Fruit fly (Drosophila melanogaster): ENCODE results near the gene CG4949.
A peak's percentile ranks its signal among the peaks of the same experiment; 100 is the strongest.

CG4949 gene

DNA sequence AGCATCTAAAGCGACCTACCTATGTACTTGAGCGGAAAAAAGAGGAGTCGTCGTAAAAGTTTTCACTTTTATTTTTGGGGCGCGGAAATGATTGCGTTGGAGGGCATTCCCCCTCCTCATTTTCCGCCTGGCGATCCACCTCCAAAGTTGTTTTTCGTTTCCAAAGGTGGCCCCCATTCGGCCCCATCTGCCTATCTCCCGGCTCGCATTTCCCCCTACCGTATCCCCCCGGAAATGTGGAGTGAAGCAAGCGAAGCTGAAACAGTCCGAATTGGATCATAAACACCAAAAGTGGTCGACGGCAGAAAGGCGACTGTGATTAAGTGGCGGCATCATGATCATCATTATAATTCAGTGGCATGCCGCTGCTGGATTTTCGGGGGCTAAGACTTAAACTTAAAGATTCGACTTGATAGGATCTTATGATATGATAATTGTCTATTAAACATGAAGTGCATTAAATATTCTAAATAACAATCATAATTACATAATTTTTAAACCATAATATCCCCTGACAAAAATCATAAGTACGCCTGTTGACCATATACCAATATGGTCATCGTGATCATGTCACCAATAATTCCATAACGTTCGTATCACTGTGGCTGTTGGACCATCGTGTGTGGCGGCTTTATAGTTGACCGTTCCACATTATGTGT lies 45.0 kb downstream of the CG4949 start (continued):
- TF ChIP-seq spab (GFP tag; optimal IDR thresholded peaks at IDR 0.05) = no peak
- TF ChIP-seq CG15336 (GFP tag; IDR thresholded peaks at IDR 0.05) = peak; percentile 49; the same call in 1 of the 2 replicates
- peak; percentile 68 for TF ChIP-seq CG8632 (GFP tag; optimal IDR thresholded peaks at IDR 0.05)
- TF ChIP-seq CG6808 (GFP tag; optimal IDR thresholded peaks at IDR 0.05) = peak; percentile 34
- TF ChIP-seq Gug (GFP tag; IDR thresholded peaks at IDR 0.05) = peak; percentile 43
- peak; percentile 14 for TF ChIP-seq CG16779 (tag; optimal IDR thresholded peaks at IDR 0.05)
- peak; percentile 20 for TF ChIP-seq CG4318 (GFP tag; optimal IDR thresholded peaks at IDR 0.05)
- peak; percentile 62 for TF ChIP-seq topi (GFP tag; optimal IDR thresholded peaks at IDR 0.05)
- TF ChIP-seq CG6163 (GFP tag; IDR thresholded peaks at IDR 0.05) = peak; percentile 52; the same call in 1 of the 3 replicates
- peak; percentile 40 for TF ChIP-seq net (GFP tag; optimal IDR thresholded peaks at IDR 0.05)
- peak; percentile 24 for TF ChIP-seq CG1621 (tag; optimal IDR thresholded peaks at IDR 0.05)
- TF ChIP-seq Blimp-1 (GFP tag; optimal IDR thresholded peaks at IDR 0.05) = no peak
- TF ChIP-seq fd59A (GFP tag; optimal IDR thresholded peaks at IDR 0.05) = no peak
- TF ChIP-seq Eip93F (GFP tag; optimal IDR thresholded peaks at IDR 0.05) = peak; percentile 1
- peak; percentile 65 for TF ChIP-seq Met (GFP tag; optimal IDR thresholded peaks at IDR 0.05)
- peak; percentile 89 for TF ChIP-seq Eip78C (GFP tag)
- peak; percentile 58 for TF ChIP-seq OdsH (GFP tag; optimal IDR thresholded peaks at IDR 0.05)
- peak; percentile 64 for TF ChIP-seq Hr4 (GFP tag; optimal IDR thresholded peaks at IDR 0.05)
- no peak for TF ChIP-seq CG9139 (GFP tag; optimal IDR thresholded peaks at IDR 0.05)
- no peak for TF ChIP-seq fkh (GFP tag; optimal IDR thresholded peaks at IDR 0.05)
- TF ChIP-seq cyc (GFP tag; optimal IDR thresholded peaks at IDR 0.05) = peak; percentile 56
- TF ChIP-seq Hr38 (GFP tag; optimal IDR thresholded peaks at IDR 0.05) = no peak
- no peak for TF ChIP-seq dsx (GFP tag; optimal IDR thresholded peaks at IDR 0.05; ENCODE audit: poor library complexity, severe bottlenecking)
- peak; percentile 66 for TF ChIP-seq CG32006 (GFP tag; optimal IDR thresholded peaks at IDR 0.05)

DNA sequence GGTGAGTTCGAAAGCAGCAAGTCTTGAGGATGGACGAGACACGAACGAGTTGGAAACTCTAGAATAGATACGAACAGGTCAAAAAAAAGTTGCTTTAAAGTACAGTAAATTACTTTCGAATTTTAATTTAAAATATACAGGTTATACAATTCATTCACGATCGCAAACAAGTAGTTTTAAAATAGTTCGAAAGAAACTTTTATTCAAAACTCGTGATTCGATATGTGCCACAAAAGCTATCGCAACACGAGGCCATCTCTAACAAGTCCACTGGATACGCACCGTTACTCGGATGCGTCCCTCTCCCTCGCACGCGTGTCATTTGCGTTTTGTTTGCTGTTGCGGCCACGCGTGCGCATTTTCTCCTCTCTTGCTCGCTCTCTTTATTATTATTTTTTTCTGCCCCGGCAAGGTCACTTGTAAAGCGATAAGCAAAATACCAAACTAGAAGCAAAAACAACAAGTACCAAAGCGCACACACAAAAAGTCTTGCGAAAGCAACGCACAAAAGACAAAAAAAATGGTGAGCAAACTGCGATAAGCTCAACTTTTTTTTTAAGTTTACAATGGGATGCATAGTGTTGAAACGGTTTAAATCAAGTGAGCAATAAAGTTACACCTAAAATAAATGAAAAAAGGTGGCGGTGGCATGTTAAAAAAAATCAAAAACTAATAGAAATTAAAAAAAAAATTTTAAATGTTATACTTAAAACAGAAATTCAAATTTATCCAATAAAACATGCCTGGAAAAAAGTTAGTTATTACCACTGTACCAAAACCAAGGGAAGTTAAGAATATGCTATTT lies 46.6 kb downstream of the CG4949 start:
- peak; percentile 10 for TF ChIP-seq CG11762 (GFP tag; optimal IDR thresholded peaks at IDR 0.05; ENCODE audit: insufficient read depth)
- peak; percentile 11 for TF ChIP-seq Met (GFP tag; optimal IDR thresholded peaks at IDR 0.05)
- TF ChIP-seq CG6276 (GFP tag; optimal IDR thresholded peaks at IDR 0.05) = peak; percentile 47
- TF ChIP-seq Ets21C (GFP tag; optimal IDR thresholded peaks at IDR 0.05) = peak; percentile 15
- TF ChIP-seq dsx (GFP tag; optimal IDR thresholded peaks at IDR 0.05; ENCODE audit: poor library complexity, severe bottlenecking) = peak; percentile 8
- peak; percentile 11 for TF ChIP-seq CG6808 (GFP tag; optimal IDR thresholded peaks at IDR 0.05)
- TF ChIP-seq CG10669 (GFP tag; optimal IDR thresholded peaks at IDR 0.05) = peak; percentile 43
- TF ChIP-seq CG1621 (tag; optimal IDR thresholded peaks at IDR 0.05) = no peak
- peak; percentile 54 for TF ChIP-seq CG15336 (GFP tag; IDR thresholded peaks at IDR 0.05)
- peak; percentile 10 for TF ChIP-seq CG8632 (GFP tag; optimal IDR thresholded peaks at IDR 0.05)
- no peak for TF ChIP-seq fd59A (GFP tag; optimal IDR thresholded peaks at IDR 0.05)
- TF ChIP-seq ss (GFP tag; optimal IDR thresholded peaks at IDR 0.05) = peak; percentile 67 to 71
- TF ChIP-seq Lpt (GFP tag; optimal IDR thresholded peaks at IDR 0.05) = no peak
- no peak; the same call in 2 of the 3 replicates for TF ChIP-seq eg (GFP tag; IDR thresholded peaks at IDR 0.05)
- TF ChIP-seq CG31627 (GFP tag; optimal IDR thresholded peaks at IDR 0.05) = no peak
- TF ChIP-seq fd85E (GFP tag; optimal IDR thresholded peaks at IDR 0.05) = no peak
- peak; percentile 38 for TF ChIP-seq net (GFP tag; optimal IDR thresholded peaks at IDR 0.05)
- TF ChIP-seq CG11294 (GFP tag; IDR thresholded peaks at IDR 0.05) = no peak
- peak; percentile 19 for TF ChIP-seq spab (GFP tag; optimal IDR thresholded peaks at IDR 0.05)
- TF ChIP-seq dac (GFP tag; optimal IDR thresholded peaks at IDR 0.05) = no peak
- TF ChIP-seq svp (GFP tag) = peak; percentile 85
- TF ChIP-seq salr (GFP tag; optimal IDR thresholded peaks at IDR 0.05) = peak in 1 of 2 experiments; percentile 40
- TF ChIP-seq cyc (GFP tag; optimal IDR thresholded peaks at IDR 0.05) = peak; percentile 40
- no peak for TF ChIP-seq CG8319 (GFP tag; optimal IDR thresholded peaks at IDR 0.05)
- peak; percentile 29 for TF ChIP-seq CG32006 (GFP tag; optimal IDR thresholded peaks at IDR 0.05)
- peak; percentile 69 for TF ChIP-seq fkh (GFP tag; optimal IDR thresholded peaks at IDR 0.05)
- TF ChIP-seq Sox15 (GFP tag; optimal IDR thresholded peaks at IDR 0.05) = no peak
- TF ChIP-seq CG34406 (GFP tag; optimal IDR thresholded peaks at IDR 0.05) = peak; percentile 20
- no peak for TF ChIP-seq Sox14 (GFP tag; optimal IDR thresholded peaks at IDR 0.05)
- peak; percentile 32; the same call in 1 of the 3 replicates for TF ChIP-seq CG8119 (GFP tag; IDR thresholded peaks at IDR 0.05)
- TF ChIP-seq Hr38 (GFP tag; optimal IDR thresholded peaks at IDR 0.05) = no peak
- TF ChIP-seq Hr39 (GFP tag; optimal IDR thresholded peaks at IDR 0.05) = no peak
- peak; percentile 43 for TF ChIP-seq CG3032 (tag; optimal IDR thresholded peaks at IDR 0.05)
- TF ChIP-seq OdsH (GFP tag; optimal IDR thresholded peaks at IDR 0.05) = peak; percentile 31
- no peak for TF ChIP-seq CG6854 (GFP tag; optimal IDR thresholded peaks at IDR 0.05)
